Worm (Caenorhabditis elegans) whole organism, L1 larva: ENCODE results near the gene zag-1.

Source experiments
- C04F5.9 ChIP-seq: sonication (generic microtip); optimal IDR thresholded peaks from 2 replicates; lab custom pipeline; 2016; ENCODE audit warnings: missing genetic modification characterization, missing compliant biosample characterization
- C16A3.4 ChIP-seq: fragments of 150-350 bp; optimal IDR thresholded peaks from 2 replicates; lab custom pipeline; 2014; ENCODE audit warnings: missing biosample characterization, missing genetic modification characterization
- C34B4.2 ChIP-seq: sonication (generic microtip); optimal IDR thresholded peaks from 2 replicates; lab custom pipeline; 2017; ENCODE audit warnings: mild to moderate bottlenecking, missing genetic modification characterization, missing compliant biosample characterization
- F16B12.6 ChIP-seq: fragments of 150-350 bp; optimal IDR thresholded peaks from 2 replicates; lab custom pipeline; 2014; ENCODE audit warnings: missing biosample characterization, missing genetic modification characterization
- Y116A8C.19 ChIP-seq: sonication (generic microtip); optimal IDR thresholded peaks from 2 replicates; lab custom pipeline; 2016; ENCODE audit warnings: missing compliant biosample characterization, missing genetic modification characterization, borderline replicate concordance
- alr-1 ChIP-seq: fragments of 200-800 bp; sonication (Bioruptor generic); optimal IDR thresholded peaks from 2 replicates; lab custom pipeline; 2018; ENCODE audit warnings: borderline replicate concordance, mild to moderate bottlenecking, missing genetic modification characterization, missing compliant biosample characterization
- ceh-8 ChIP-seq: fragments of 200-800 bp; sonication (Bioruptor generic); optimal IDR thresholded peaks from 2 replicates; lab custom pipeline; 2018; ENCODE audit warnings: mild to moderate bottlenecking, missing genetic modification characterization, moderate library complexity, missing compliant biosample characterization
- ceh-82 ChIP-seq, 3 experiments: fragments of 150-350 bp in 1 of 3; sonication (generic microtip) in 2 of 3; optimal IDR thresholded peaks; 2 replicates each; lab custom pipeline; 2014 to 2017; ENCODE audit warnings: missing biosample characterization in 3 of 3, missing genetic modification characterization in 3 of 3
- dpl-1 ChIP-seq, 3 experiments: fragments of 150-350 bp in 2 of 3; sonication (generic microtip) in 1 of 3; optimal IDR thresholded peaks; 2 replicates each; lab custom pipeline; 2014 to 2017; ENCODE audit warnings: missing biosample characterization in 3 of 3, missing genetic modification characterization in 3 of 3, missing genetic modification reagents in 3 of 3
- dsc-1 ChIP-seq: sonication (generic microtip); optimal IDR thresholded peaks from 2 replicates; lab custom pipeline; 2016; ENCODE audit warnings: mild to moderate bottlenecking, missing genetic modification characterization, missing compliant biosample characterization
- efl-1 ChIP-seq, 4 experiments: fragments of 150-350 bp; optimal IDR thresholded peaks in 3 of 4; peaks in 1 of 4; 1 replicate in 1 of 4; 2 replicates in 3 of 4; lab custom pipeline; 2014; ENCODE audit warnings: missing biosample characterization in 2 of 4, missing genetic modification characterization in 2 of 4, missing genetic modification reagents in 2 of 4
- egl-27 ChIP-seq, 2 experiments: fragments of 150-350 bp in 1 of 2; sonication (generic microtip); optimal IDR thresholded peaks; 3 replicates each; lab custom pipeline; 2017 to 2018; ENCODE audit warnings: missing biosample characterization in 2 of 2, missing genetic modification characterization in 2 of 2, missing genetic modification reagents in 2 of 2
- ets-5 ChIP-seq: fragments of 200-800 bp; sonication (Bioruptor generic); IDR thresholded peaks from 2 replicates; pipeline ENCODE4 v1.3.6; 2022; ENCODE audit warnings: missing genetic modification characterization, missing compliant biosample characterization
- fkh-4 ChIP-seq: sonication (generic microtip); optimal IDR thresholded peaks from 2 replicates; lab custom pipeline; 2016; ENCODE audit warnings: missing compliant biosample characterization, missing genetic modification characterization, borderline replicate concordance
- fkh-8 ChIP-seq: sonication (generic microtip); optimal IDR thresholded peaks from 2 replicates; lab custom pipeline; 2016; ENCODE audit warnings: mild to moderate bottlenecking, missing genetic modification characterization, missing compliant biosample characterization
- grh-1 ChIP-seq: fragments of 200-800 bp; sonication (Bioruptor generic); IDR thresholded peaks from 2 replicates; pipeline ENCODE4 v1.3.6; 2022; ENCODE audit warnings: missing genetic modification reagents, missing genetic modification characterization, missing compliant biosample characterization
- hlh-17 ChIP-seq: fragments of 200-800 bp; sonication (Bioruptor generic); optimal IDR thresholded peaks from 2 replicates; lab custom pipeline; 2018; ENCODE audit warnings: missing genetic modification characterization, mild to moderate bottlenecking, missing compliant biosample characterization, moderate library complexity, borderline replicate concordance
- irx-1 ChIP-seq: sonication (generic microtip); optimal IDR thresholded peaks from 2 replicates; lab custom pipeline; 2016; ENCODE audit warnings: missing genetic modification characterization, missing compliant biosample characterization
- isw-1 ChIP-seq: fragments of 200-800 bp; sonication (Bioruptor generic); IDR thresholded peaks from 2 replicates; pipeline ENCODE4 v1.3.6; 2022; ENCODE audit warnings: missing genetic modification characterization, missing compliant biosample characterization
- lin-13 ChIP-seq: fragments of 150-350 bp; optimal IDR thresholded peaks from 2 replicates; lab custom pipeline; 2014; ENCODE audit warnings: missing biosample characterization, missing genetic modification reagents, missing genetic modification characterization
- lin-14 ChIP-seq: fragments of 200-800 bp; sonication (Bioruptor generic); optimal IDR thresholded peaks from 2 replicates; lab custom pipeline; 2018; ENCODE audit warnings: mild to moderate bottlenecking, missing genetic modification characterization, moderate library complexity, missing compliant biosample characterization
- lin-35 ChIP-seq, 2 experiments: fragments of 150-350 bp; optimal IDR thresholded peaks; 2 replicates each; lab custom pipeline; 2014; ENCODE audit warnings: missing biosample characterization in 2 of 2, missing genetic modification characterization in 2 of 2, missing genetic modification reagents in 2 of 2
- lin-39 ChIP-seq: fragments of 150-350 bp; optimal IDR thresholded peaks from 2 replicates; lab custom pipeline; 2014; ENCODE audit warnings: missing biosample characterization, missing genetic modification reagents, missing genetic modification characterization
- lsy-2 ChIP-seq, 2 experiments: fragments of 150-350 bp; optimal IDR thresholded peaks; 2 replicates each; lab custom pipeline; 2014; ENCODE audit warnings: missing biosample characterization in 2 of 2, missing genetic modification characterization in 2 of 2
- mab-9 ChIP-seq: fragments of 200-800 bp; sonication (Bioruptor generic); IDR thresholded peaks from 2 replicates; pipeline ENCODE4 v1.3.6; 2022; ENCODE audit warnings: missing genetic modification reagents, missing genetic modification characterization, missing compliant biosample characterization
- mdl-1 ChIP-seq, 2 experiments: fragments of 150-350 bp; optimal IDR thresholded peaks; 2 replicates each; lab custom pipeline; 2014 to 2017; ENCODE audit warnings: missing biosample characterization in 2 of 2, missing genetic modification characterization in 2 of 2, inconsistent platforms in 1 of 2
- mep-1 ChIP-seq: fragments of 150-350 bp; optimal IDR thresholded peaks from 2 replicates; lab custom pipeline; 2014; ENCODE audit warnings: missing biosample characterization, missing genetic modification characterization
- nhr-11 ChIP-seq: fragments of 150-350 bp; optimal IDR thresholded peaks from 2 replicates; lab custom pipeline; 2014; ENCODE audit warnings: missing biosample characterization, missing genetic modification characterization
- nhr-19 ChIP-seq: fragments of 200-800 bp; sonication (Bioruptor generic); conservative IDR thresholded peaks from 2 replicates; pipeline ENCODE4 v1.3.6; 2022; ENCODE audit warnings: missing genetic modification characterization, missing compliant biosample characterization
- nhr-237 ChIP-seq: fragments of 150-350 bp; optimal IDR thresholded peaks from 2 replicates; lab custom pipeline; 2014; ENCODE audit warnings: missing biosample characterization, missing genetic modification characterization
- nhr-28 ChIP-seq: fragments of 150-350 bp; optimal IDR thresholded peaks from 2 replicates; lab custom pipeline; 2014; ENCODE audit warnings: missing biosample characterization, missing genetic modification characterization
- nhr-47 ChIP-seq: sonication (generic microtip); optimal IDR thresholded peaks from 2 replicates; lab custom pipeline; 2016; ENCODE audit warnings: mild to moderate bottlenecking, missing genetic modification characterization, moderate library complexity, missing compliant biosample characterization
- nhr-71 ChIP-seq: sonication (generic microtip); optimal IDR thresholded peaks from 2 replicates; lab custom pipeline; 2016; ENCODE audit warnings: mild to moderate bottlenecking, missing genetic modification characterization, moderate library complexity, missing compliant biosample characterization
- nhr-76 ChIP-seq: sonication (generic microtip); optimal IDR thresholded peaks from 2 replicates; lab custom pipeline; 2017; ENCODE audit warnings: missing biosample characterization, missing genetic modification characterization
- nhr-85 ChIP-seq: sonication (generic microtip); peaks from one replicate; lab custom pipeline; 2016; ENCODE audit warnings: missing genetic modification characterization, inconsistent platforms, missing compliant biosample characterization
- nhr-90 ChIP-seq: sonication (generic microtip); optimal IDR thresholded peaks from 2 replicates; lab custom pipeline; 2016; ENCODE audit warnings: mild to moderate bottlenecking, missing genetic modification characterization, missing compliant biosample characterization; ENCODE audit not compliant: poor library complexity
- pag-3 ChIP-seq: sonication (generic microtip); optimal IDR thresholded peaks from 2 replicates; lab custom pipeline; 2017; ENCODE audit warnings: missing genetic modification characterization, mild to moderate bottlenecking, missing compliant biosample characterization, antibody characterized with exemption, borderline replicate concordance; ENCODE audit not compliant: insufficient read depth
- pax-3 ChIP-seq: fragments of 200-800 bp; sonication (Bioruptor generic); optimal IDR thresholded peaks from 2 replicates; lab custom pipeline; 2018; ENCODE audit warnings: mild to moderate bottlenecking, missing genetic modification characterization, moderate library complexity, missing compliant biosample characterization
- skn-1 ChIP-seq: fragments of 150-350 bp; optimal IDR thresholded peaks from 2 replicates; lab custom pipeline; 2014; ENCODE audit warnings: missing biosample characterization, missing genetic modification characterization
- snpc-4 ChIP-seq: fragments of 150-350 bp; optimal IDR thresholded peaks from 2 replicates; lab custom pipeline; 2014; ENCODE audit warnings: missing biosample characterization, missing genetic modification characterization
- snu-23 ChIP-seq: sonication (generic microtip); optimal IDR thresholded peaks from 2 replicates; lab custom pipeline; 2016; ENCODE audit warnings: missing genetic modification characterization, missing compliant biosample characterization
- swsn-7 ChIP-seq: sonication (generic microtip); optimal IDR thresholded peaks from 2 replicates; lab custom pipeline; 2016; ENCODE audit warnings: missing genetic modification characterization, missing compliant biosample characterization
- tbx-2 ChIP-seq: sonication (generic microtip); optimal IDR thresholded peaks from 2 replicates; lab custom pipeline; 2016; ENCODE audit warnings: missing genetic modification characterization, missing compliant biosample characterization
- unc-130 ChIP-seq: fragments of 150-350 bp; optimal IDR thresholded peaks from 2 replicates; lab custom pipeline; 2017; ENCODE audit warnings: missing biosample characterization, missing genetic modification characterization, inconsistent platforms
- unc-62 ChIP-seq: fragments of 150-350 bp; optimal IDR thresholded peaks from 2 replicates; lab custom pipeline; 2014; ENCODE audit warnings: missing biosample characterization, missing genetic modification reagents, missing genetic modification characterization
- unc-86 ChIP-seq: sonication (generic microtip); optimal IDR thresholded peaks from 2 replicates; lab custom pipeline; 2016; ENCODE audit warnings: missing genetic modification characterization, missing compliant biosample characterization
- unc-98 ChIP-seq: fragments of 200-800 bp; sonication (Bioruptor generic); IDR thresholded peaks from 2 replicates; pipeline ENCODE4 v1.3.6; 2022; ENCODE audit warnings: missing genetic modification characterization, missing compliant biosample characterization
- xbp-1 ChIP-seq: sonication (generic microtip); optimal IDR thresholded peaks from 2 replicates; lab custom pipeline; 2016; ENCODE audit warnings: missing genetic modification characterization, missing compliant biosample characterization
- zag-1 ChIP-seq: fragments of 150-350 bp; optimal IDR thresholded peaks from 2 replicates; lab custom pipeline; 2014; ENCODE audit warnings: missing biosample characterization, missing genetic modification characterization

The zag-1 gene

ce11 chrIV:3821554-3821953 lies 34.1 kb upstream of the zag-1 start (continued):
- no peak for TF ChIP-seq C04F5.9 (tag; lab: Kevin White, UChicago)
- no peak for TF ChIP-seq F16B12.6 (tag; lab: Kevin White, UChicago)
- TF ChIP-seq hlh-17 (GFP tag; lab: Kevin White, UChicago) = no peak
- no peak for TF ChIP-seq alr-1
- no peak for TF ChIP-seq mab-9 (GFP tag; lab: Robert Waterston, UW)

DNA sequence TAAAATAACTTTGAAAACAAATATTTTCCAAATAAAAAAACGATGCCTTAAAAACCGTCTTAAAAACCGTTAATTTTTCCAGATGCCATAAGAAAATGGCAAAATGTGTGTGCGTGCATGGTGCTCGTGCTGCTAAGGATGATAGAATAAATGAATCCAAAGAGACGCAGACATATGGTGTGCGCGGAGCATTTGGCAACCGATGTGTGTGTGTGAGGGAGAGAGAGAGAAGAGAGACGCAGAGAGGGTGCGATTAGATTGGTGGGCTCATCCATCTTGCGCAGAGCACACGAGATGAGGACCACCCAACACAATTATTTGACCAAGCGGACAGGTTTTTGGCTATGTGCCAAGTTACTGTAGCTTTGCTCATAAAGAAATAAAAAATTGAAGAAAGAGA lies 30.9 kb upstream of the zag-1 start:
- TF ChIP-seq isw-1 (GFP tag; lab: Robert Waterston, UW) (peak; percentile 15), lin-14 (GFP tag; lab: Kevin White, UChicago) (peak; percentile 73), lin-39 (no peak), efl-1 (optimal IDR thresholded peaks at IDR 0.05; lab: Kevin White, UChicago) (peak; percentile 20 to 30), efl-1 (GFP tag; optimal IDR thresholded peaks at IDR 0.05 in 1 of 2; lab: Kevin White, UChicago) (no peak), alr-1 (no peak), lsy-2 (tag; optimal IDR thresholded peaks at IDR 0.05; lab: Kevin White, UChicago) (peak; percentile 10 to 20), ceh-82 (tag; optimal IDR thresholded peaks at IDR 0.05; lab: Kevin White, UChicago) (peak in 2 of 3 experiments; percentile 31 to 59), nhr-19 (GFP tag; lab: Robert Waterston, UW) (no peak), mep-1 (tag; lab: Kevin White, UChicago) (peak; percentile 30), tbx-2 (tag; lab: Kevin White, UChicago) (peak; percentile 3), unc-86 (tag; lab: Kevin White, UChicago) (no peak), snu-23 (GFP tag; lab: Kevin White, UChicago) (peak; percentile 20), skn-1 (tag; lab: Kevin White, UChicago) (peak; percentile 17), dsc-1 (tag; lab: Kevin White, UChicago) (peak; percentile 28), swsn-7 (tag; lab: Kevin White, UChicago) (peak; percentile 21), nhr-71 (peak; percentile 40), ets-5 (GFP tag; lab: Robert Waterston, UW) (no peak), grh-1 (GFP tag; lab: Robert Waterston, UW) (no peak), dpl-1 (GFP tag; optimal IDR thresholded peaks at IDR 0.05; lab: Kevin White, UChicago) (peak in 1 of 3 experiments; percentile 3), egl-27 (tag; optimal IDR thresholded peaks at IDR 0.05; lab: Kevin White, UChicago) (no peak), unc-62 (GFP tag; lab: Kevin White, UChicago) (no peak), unc-130 (no peak), nhr-47 (peak; percentile 33), pax-3 (tag; lab: Kevin White, UChicago) (no peak), xbp-1 (tag; lab: Kevin White, UChicago) (peak; percentile 9), nhr-11 (tag; lab: Kevin White, UChicago) (no peak), mdl-1 (tag; optimal IDR thresholded peaks at IDR 0.05; lab: Kevin White, UChicago) (peak in 1 of 2 experiments; percentile 23), nhr-85 (tag; lab: Kevin White, UChicago) (peak; percentile 41), C16A3.4 (no peak), fkh-8 (tag; lab: Kevin White, UChicago) (peak; percentile 26), lin-35 (GFP tag; optimal IDR thresholded peaks at IDR 0.05; lab: Kevin White, UChicago) (peak in 1 of 2 experiments; percentile 15), zag-1 (tag; lab: Kevin White, UChicago) (peak; percentile 2)
- TF ChIP-seq, all 84 proteins: peak for 20

DNA sequence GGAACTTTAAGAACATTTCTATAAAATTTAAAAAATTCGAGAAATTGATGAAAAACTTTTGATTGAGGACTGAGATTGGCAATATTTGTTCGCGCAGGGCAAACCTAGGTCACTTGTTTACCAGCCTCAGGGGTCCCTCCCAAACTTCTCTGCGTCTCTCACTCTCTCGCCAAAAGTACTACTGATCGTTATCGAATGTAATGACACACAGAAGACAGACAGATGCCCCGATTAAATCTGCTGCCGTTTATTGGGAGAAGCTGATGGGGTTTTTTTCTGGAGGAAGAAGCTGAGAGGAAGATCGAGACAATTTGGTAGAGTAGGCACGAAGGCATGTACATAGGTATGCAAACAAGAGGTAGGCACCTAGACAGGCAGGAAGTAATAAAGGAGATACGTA lies 30.3 kb upstream of the zag-1 start:
- TF ChIP-seq egl-27 (tag; optimal IDR thresholded peaks at IDR 0.05; lab: Kevin White, UChicago) (no peak), nhr-90 (tag; lab: Kevin White, UChicago) (no peak), ceh-82 (tag; optimal IDR thresholded peaks at IDR 0.05; lab: Kevin White, UChicago) (no peak), lin-35 (GFP tag; optimal IDR thresholded peaks at IDR 0.05; lab: Kevin White, UChicago) (no peak), mep-1 (tag; lab: Kevin White, UChicago) (no peak), mdl-1 (tag; optimal IDR thresholded peaks at IDR 0.05; lab: Kevin White, UChicago) (no peak), fkh-4 (tag; lab: Kevin White, UChicago) (no peak), Y116A8C.19 (tag; lab: Kevin White, UChicago) (no peak), irx-1 (no peak), C34B4.2 (tag; lab: Kevin White, UChicago) (no peak), ceh-8 (no peak), pag-3 (tag; lab: Kevin White, UChicago) (no peak), nhr-237 (tag; lab: Kevin White, UChicago) (no peak), isw-1 (GFP tag; lab: Robert Waterston, UW) (no peak), nhr-28 (no peak), efl-1 (optimal IDR thresholded peaks at IDR 0.05; lab: Kevin White, UChicago) (no peak), efl-1 (GFP tag; optimal IDR thresholded peaks at IDR 0.05 in 1 of 2; lab: Kevin White, UChicago) (no peak), nhr-76 (tag; lab: Kevin White, UChicago) (no peak), unc-98 (GFP tag; lab: Robert Waterston, UW) (no peak), snpc-4 (tag; lab: Kevin White, UChicago) (no peak), lin-13 (no peak)
